Worm (Caenorhabditis elegans): Measurements from ENCODE around the gene F53C3.4.

The F53C3.4 gene

DNA sequence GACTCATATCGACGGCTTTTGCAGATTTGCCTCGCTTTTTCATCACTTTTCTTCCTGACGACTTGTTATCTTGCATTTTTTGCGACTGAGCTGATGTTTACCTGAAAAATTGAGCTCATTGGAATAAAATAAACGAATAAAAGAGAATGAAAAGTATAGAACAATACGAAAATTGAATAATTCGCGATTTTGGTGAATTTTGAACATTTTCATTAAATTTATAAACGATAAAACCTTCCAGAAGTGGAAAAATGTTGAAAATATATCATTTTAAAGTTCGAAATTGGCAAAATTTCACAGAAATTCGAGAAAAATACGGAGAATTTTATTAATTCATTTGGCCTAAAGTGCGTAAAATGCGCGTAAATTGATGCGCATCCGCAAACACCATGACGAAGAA is 32.4 kb downstream of the F53C3.4 start, which contains the start of gene Y14H12B.2:
TSS of gene Y14H12B.2 (minus strand) at position 101 of the 400 bp plus-strand sequence.
- TF ChIP-seq ama-1 (optimal IDR thresholded peaks at IDR 0.05), result no peak
- TF ChIP-seq hmg-4 (GFP tag; optimal IDR thresholded peaks at IDR 0.05), result no peak
- TF ChIP-seq hmbx-1 (tag; optimal IDR thresholded peaks at IDR 0.05), result no peak
- no peak for TF ChIP-seq scrt-1 (GFP tag; IDR thresholded peaks at IDR 0.05)
- TF ChIP-seq hnd-1 (tag; optimal IDR thresholded peaks at IDR 0.05), result no peak
- TF ChIP-seq ets-7 (tag; optimal IDR thresholded peaks at IDR 0.05), result no peak
- TF ChIP-seq flt-1 (GFP tag; IDR thresholded peaks at IDR 0.05), result no peak
- no peak for TF ChIP-seq tra-4 (tag; optimal IDR thresholded peaks at IDR 0.05)

ce11 chrII:3934085-3934484 is 32.9 kb downstream of the F53C3.4 start, which contains the start of gene Y14H12B.1:
Gene Y14H12B.1, plus strand, starts transcription at chrII:3934447.
- TF ChIP-seq sea-1 (GFP tag; conservative IDR thresholded peaks at IDR 0.05), result no peak
- TF ChIP-seq hmbx-1 (tag; optimal IDR thresholded peaks at IDR 0.05), result no peak
- no peak for TF ChIP-seq scrt-1 (GFP tag; IDR thresholded peaks at IDR 0.05)

ce11 chrII:3935098-3935497 is 33.9 kb downstream of the F53C3.4 start:
- TF ChIP-seq sea-1 (GFP tag; conservative IDR thresholded peaks at IDR 0.05) (no peak), tra-4 (tag; optimal IDR thresholded peaks at IDR 0.05) (no peak), B0310.2 (tag; optimal IDR thresholded peaks at IDR 0.05) (no peak), tbx-37 (GFP tag; conservative IDR thresholded peaks at IDR 0.05) (no peak), aly-1 (tag; optimal IDR thresholded peaks at IDR 0.05) (no peak)

DNA sequence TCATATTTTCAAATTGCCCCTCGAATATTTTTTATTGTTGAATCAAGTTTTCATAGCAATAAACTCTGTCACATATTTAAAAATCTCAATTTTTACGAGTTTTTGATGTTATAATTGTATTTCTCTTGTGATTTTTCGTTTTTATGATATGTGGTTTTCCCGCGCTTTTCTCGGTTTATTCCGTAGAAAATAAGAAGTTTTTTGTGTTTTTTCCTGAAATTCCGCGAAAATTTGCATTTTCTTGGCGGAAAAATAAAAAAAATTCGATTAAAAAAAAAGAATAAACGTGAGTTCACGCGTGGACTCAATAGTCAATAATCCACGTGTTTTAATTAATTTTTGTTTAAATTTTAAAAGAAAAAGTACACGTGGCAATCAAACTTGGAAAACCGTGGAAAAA is 34.8 kb downstream of the F53C3.4 start:
- TF ChIP-seq ets-7 (tag; optimal IDR thresholded peaks at IDR 0.05) (no peak), flt-1 (GFP tag; IDR thresholded peaks at IDR 0.05) (no peak), aly-1 (tag; optimal IDR thresholded peaks at IDR 0.05) (no peak), tbx-37 (GFP tag; conservative IDR thresholded peaks at IDR 0.05) (no peak), tbx-11 (GFP tag; IDR thresholded peaks at IDR 0.05) (no peak), ceh-13 (GFP tag; optimal IDR thresholded peaks at IDR 0.05) (no peak), hmg-4 (GFP tag; optimal IDR thresholded peaks at IDR 0.05) (no peak), F13C5.2 (tag; optimal IDR thresholded peaks at IDR 0.05) (no peak), hnd-1 (tag; optimal IDR thresholded peaks at IDR 0.05) (no peak)

DNA sequence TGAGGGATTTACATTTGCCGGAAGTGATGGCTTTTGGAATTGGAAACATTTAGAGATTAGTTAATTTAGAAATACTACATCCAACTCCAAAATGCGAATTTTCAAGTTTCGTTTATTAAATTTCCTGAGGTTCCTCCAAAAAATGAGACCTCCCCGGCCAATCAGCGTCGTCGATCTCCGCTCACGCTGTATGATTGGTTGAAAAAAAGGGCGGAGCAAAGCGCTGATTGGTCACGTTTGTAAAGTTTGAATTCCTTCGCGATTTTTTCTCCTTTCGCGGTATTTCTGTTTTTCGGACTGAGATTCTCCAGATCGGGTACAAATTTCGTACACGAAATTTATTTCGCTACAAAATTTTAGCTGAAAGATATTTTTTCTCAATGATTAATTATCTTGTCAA is 46.2 kb downstream of the F53C3.4 start:
- TF ChIP-seq sea-1 (GFP tag; conservative IDR thresholded peaks at IDR 0.05) (no peak), B0310.2 (tag; optimal IDR thresholded peaks at IDR 0.05) (no peak)

- TF ChIP-seq hmbx-1 (tag; optimal IDR thresholded peaks at IDR 0.05), result no peak
- no peak for TF ChIP-seq hmg-4 (GFP tag; optimal IDR thresholded peaks at IDR 0.05)
- TF ChIP-seq ceh-36 (tag; optimal IDR thresholded peaks at IDR 0.05), result no peak
- no peak for TF ChIP-seq pes-1 (GFP tag; IDR thresholded peaks at IDR 0.05)
- TF ChIP-seq flt-1 (GFP tag; IDR thresholded peaks at IDR 0.05), result no peak
- no peak for TF ChIP-seq sea-1 (GFP tag; conservative IDR thresholded peaks at IDR 0.05)
- no peak for TF ChIP-seq aly-1 (tag; optimal IDR thresholded peaks at IDR 0.05)
- TF ChIP-seq ets-7 (tag; optimal IDR thresholded peaks at IDR 0.05), result no peak
- TF ChIP-seq scrt-1 (GFP tag; IDR thresholded peaks at IDR 0.05), result no peak
Observed at ce11 chrII:3948507-3948906, 47.3 kb downstream of the F53C3.4 start.

ce11 chrII:3950077-3950476 is 48.9 kb downstream of the F53C3.4 start, which contains the start of gene sea-2:
Gene sea-2, plus strand, starts transcription at chrII:3950377.
- no peak for TF ChIP-seq ets-7 (tag; optimal IDR thresholded peaks at IDR 0.05)
- TF ChIP-seq F13C5.2 (tag; optimal IDR thresholded peaks at IDR 0.05), result no peak
- TF ChIP-seq B0310.2 (tag; optimal IDR thresholded peaks at IDR 0.05), result no peak
- no peak for TF ChIP-seq ama-1 (optimal IDR thresholded peaks at IDR 0.05)
- no peak for TF ChIP-seq tra-4 (tag; optimal IDR thresholded peaks at IDR 0.05)
- TF ChIP-seq ceh-36 (tag; optimal IDR thresholded peaks at IDR 0.05), result no peak
- TF ChIP-seq tbx-11 (GFP tag; IDR thresholded peaks at IDR 0.05), result no peak
- TF ChIP-seq ceh-13 (GFP tag; optimal IDR thresholded peaks at IDR 0.05), result no peak
- TF ChIP-seq flt-1 (GFP tag; IDR thresholded peaks at IDR 0.05), result no peak
- TF ChIP-seq scrt-1 (GFP tag; IDR thresholded peaks at IDR 0.05), result no peak
- no peak for TF ChIP-seq tbx-37 (GFP tag; conservative IDR thresholded peaks at IDR 0.05)
- no peak for TF ChIP-seq pes-1 (GFP tag; IDR thresholded peaks at IDR 0.05)
- TF ChIP-seq sea-1 (GFP tag; conservative IDR thresholded peaks at IDR 0.05), result no peak

ce11 chrII:3951354-3951753 is 50.1 kb downstream of the F53C3.4 start:
- TF ChIP-seq B0310.2 (tag; optimal IDR thresholded peaks at IDR 0.05) (no peak), tbx-11 (GFP tag; IDR thresholded peaks at IDR 0.05) (no peak), hnd-1 (tag; optimal IDR thresholded peaks at IDR 0.05) (no peak), tbx-37 (GFP tag; conservative IDR thresholded peaks at IDR 0.05) (no peak), ets-7 (tag; optimal IDR thresholded peaks at IDR 0.05) (no peak), aly-1 (tag; optimal IDR thresholded peaks at IDR 0.05) (no peak), ceh-13 (GFP tag; optimal IDR thresholded peaks at IDR 0.05) (no peak), F13C5.2 (tag; optimal IDR thresholded peaks at IDR 0.05) (no peak), hmg-4 (GFP tag; optimal IDR thresholded peaks at IDR 0.05) (no peak), ama-1 (optimal IDR thresholded peaks at IDR 0.05) (no peak), tra-4 (tag; optimal IDR thresholded peaks at IDR 0.05) (no peak), hmbx-1 (tag; optimal IDR thresholded peaks at IDR 0.05) (no peak), ceh-36 (tag; optimal IDR thresholded peaks at IDR 0.05) (no peak), sea-1 (GFP tag; conservative IDR thresholded peaks at IDR 0.05) (no peak), pes-1 (GFP tag; IDR thresholded peaks at IDR 0.05) (no peak)

ce11 chrII:3952368-3952767 is 51.2 kb downstream of the F53C3.4 start:
- no peak for TF ChIP-seq hmg-4 (GFP tag; optimal IDR thresholded peaks at IDR 0.05)
- no peak for TF ChIP-seq sea-1 (GFP tag; conservative IDR thresholded peaks at IDR 0.05)
- TF ChIP-seq tbx-37 (GFP tag; conservative IDR thresholded peaks at IDR 0.05), result no peak
- TF ChIP-seq tra-4 (tag; optimal IDR thresholded peaks at IDR 0.05), result no peak
- no peak for TF ChIP-seq ceh-36 (tag; optimal IDR thresholded peaks at IDR 0.05)
- no peak for TF ChIP-seq hnd-1 (tag; optimal IDR thresholded peaks at IDR 0.05)
- no peak for TF ChIP-seq aly-1 (tag; optimal IDR thresholded peaks at IDR 0.05)
- no peak for TF ChIP-seq pes-1 (GFP tag; IDR thresholded peaks at IDR 0.05)
- TF ChIP-seq flt-1 (GFP tag; IDR thresholded peaks at IDR 0.05), result no peak
- TF ChIP-seq ceh-13 (GFP tag; optimal IDR thresholded peaks at IDR 0.05), result no peak
- TF ChIP-seq B0310.2 (tag; optimal IDR thresholded peaks at IDR 0.05), result no peak
- TF ChIP-seq ets-7 (tag; optimal IDR thresholded peaks at IDR 0.05), result no peak
- no peak for TF ChIP-seq ama-1 (optimal IDR thresholded peaks at IDR 0.05)
- TF ChIP-seq tbx-11 (GFP tag; IDR thresholded peaks at IDR 0.05), result no peak
- TF ChIP-seq hmbx-1 (tag; optimal IDR thresholded peaks at IDR 0.05), result no peak
- TF ChIP-seq F13C5.2 (tag; optimal IDR thresholded peaks at IDR 0.05), result no peak
- no peak for TF ChIP-seq scrt-1 (GFP tag; IDR thresholded peaks at IDR 0.05)

Measured in whole organism, early embryonic.